Worm (Caenorhabditis elegans): ENCODE data around the gene srz-100.

Gene srz-100

ce11 chrV:16692988-16693387 is 38.7 kb upstream of the srz-100 start:
- TF ChIP-seq lin-14 (GFP tag; optimal IDR thresholded peaks at IDR 0.05): no peak
- no peak for TF ChIP-seq C04F5.9 (tag; optimal IDR thresholded peaks at IDR 0.05)
- TF ChIP-seq rnt-1 (tag; optimal IDR thresholded peaks at IDR 0.05): no peak
- no peak for TF ChIP-seq nhr-71 (tag; optimal IDR thresholded peaks at IDR 0.05)
- TF ChIP-seq ceh-90 (tag; optimal IDR thresholded peaks at IDR 0.05): no peak
- no peak for TF ChIP-seq mep-1 (tag; optimal IDR thresholded peaks at IDR 0.05)
- TF ChIP-seq fkh-10 (GFP tag; optimal IDR thresholded peaks at IDR 0.05): no peak
- no peak for TF ChIP-seq nhr-19 (GFP tag; conservative IDR thresholded peaks at IDR 0.05)
- peak; percentile 56 for TF ChIP-seq ceh-8 (GFP tag; optimal IDR thresholded peaks at IDR 0.05)

DNA sequence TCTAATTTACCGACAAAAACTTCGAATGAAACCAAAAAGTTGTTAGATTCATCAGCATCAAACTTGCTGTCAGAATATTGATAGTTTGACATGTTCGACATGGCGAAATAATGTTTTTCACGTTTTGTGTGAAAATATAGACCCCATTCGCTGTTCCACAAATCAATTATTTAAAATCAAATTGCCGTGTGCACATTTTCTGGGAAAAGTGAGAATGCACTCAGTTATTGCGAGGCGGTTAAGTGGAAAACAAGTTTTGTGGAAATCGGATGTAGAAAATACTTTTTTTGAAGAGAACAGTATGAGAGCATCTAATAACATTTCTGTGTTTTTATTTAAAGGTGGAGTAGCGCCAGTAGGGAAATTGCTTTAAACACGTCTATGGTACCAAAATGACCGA is 38.0 kb upstream of the srz-100 start, which contains the start of gene srw-42:
TSS of gene srw-42 (minus strand) at position 101 of the 400 bp plus-strand sequence.
- TF ChIP-seq snpc-4 (tag; optimal IDR thresholded peaks at IDR 0.05) (no peak), mab-9 (GFP tag; IDR thresholded peaks at IDR 0.05) (no peak), blmp-1 (tag; optimal IDR thresholded peaks at IDR 0.05) (no peak), unc-130 (tag; optimal IDR thresholded peaks at IDR 0.05) (no peak), fkh-10 (GFP tag; optimal IDR thresholded peaks at IDR 0.05) (no peak)

DNA sequence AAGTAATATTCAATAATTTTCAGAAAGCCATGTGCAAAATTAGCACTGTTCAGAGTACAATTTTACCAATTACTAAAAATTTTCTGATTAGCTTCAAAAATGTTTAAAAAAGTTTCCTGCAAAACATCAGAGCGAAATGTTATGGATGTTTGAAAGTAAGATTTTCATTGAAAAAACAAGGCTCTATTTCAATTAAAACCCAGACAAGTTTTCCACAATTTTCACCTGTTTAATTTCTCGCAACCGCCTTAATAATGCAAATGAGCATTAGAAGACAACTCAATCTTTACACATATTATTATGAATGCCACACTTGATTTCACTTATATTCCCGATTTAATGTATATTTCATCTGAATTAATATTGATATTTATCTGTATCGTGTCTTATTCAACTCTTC is 37.2 kb upstream of the srz-100 start, which contains the start of gene srz-101:
TSS of gene srz-101 (plus strand) at position 301 of the 400 bp plus-strand sequence.
- TF ChIP-seq aly-2 (tag; optimal IDR thresholded peaks at IDR 0.05): no peak
- TF ChIP-seq nhr-28 (tag; optimal IDR thresholded peaks at IDR 0.05): no peak
- no peak for TF ChIP-seq dpl-1 (GFP tag; optimal IDR thresholded peaks at IDR 0.05)
- no peak for TF ChIP-seq mab-9 (GFP tag; IDR thresholded peaks at IDR 0.05)
- no peak for TF ChIP-seq C34B4.2 (tag; optimal IDR thresholded peaks at IDR 0.05)
- TF ChIP-seq snu-23 (GFP tag; optimal IDR thresholded peaks at IDR 0.05): no peak
- no peak for TF ChIP-seq lin-14 (GFP tag; optimal IDR thresholded peaks at IDR 0.05)
- TF ChIP-seq C04F5.9 (tag; optimal IDR thresholded peaks at IDR 0.05): no peak
- TF ChIP-seq tbx-2 (tag; optimal IDR thresholded peaks at IDR 0.05): no peak
- TF ChIP-seq tlp-1 (tag; optimal IDR thresholded peaks at IDR 0.05): no peak
- TF ChIP-seq isw-1 (GFP tag; IDR thresholded peaks at IDR 0.05): no peak
- no peak for TF ChIP-seq alr-1 (tag; optimal IDR thresholded peaks at IDR 0.05; ENCODE audit: borderline replicate concordance)
- TF ChIP-seq Y116A8C.19 (tag; optimal IDR thresholded peaks at IDR 0.05; ENCODE audit: borderline replicate concordance): no peak
- no peak for TF ChIP-seq vab-15 (tag; optimal IDR thresholded peaks at IDR 0.05)
- no peak for TF ChIP-seq elt-3 (tag; optimal IDR thresholded peaks at IDR 0.05)

ce11 chrV:16695499-16695898 is 36.2 kb upstream of the srz-100 start:
- TF ChIP-seq aly-2 (tag; optimal IDR thresholded peaks at IDR 0.05) (no peak), dsc-1 (tag; optimal IDR thresholded peaks at IDR 0.05) (no peak), efl-1 (optimal IDR thresholded peaks at IDR 0.05) (no peak), efl-1 (GFP tag; optimal IDR thresholded peaks at IDR 0.05 in 1 of 2) (peak in 1 of 2 experiments; percentile 79), unc-98 (GFP tag; IDR thresholded peaks at IDR 0.05) (no peak)

DNA sequence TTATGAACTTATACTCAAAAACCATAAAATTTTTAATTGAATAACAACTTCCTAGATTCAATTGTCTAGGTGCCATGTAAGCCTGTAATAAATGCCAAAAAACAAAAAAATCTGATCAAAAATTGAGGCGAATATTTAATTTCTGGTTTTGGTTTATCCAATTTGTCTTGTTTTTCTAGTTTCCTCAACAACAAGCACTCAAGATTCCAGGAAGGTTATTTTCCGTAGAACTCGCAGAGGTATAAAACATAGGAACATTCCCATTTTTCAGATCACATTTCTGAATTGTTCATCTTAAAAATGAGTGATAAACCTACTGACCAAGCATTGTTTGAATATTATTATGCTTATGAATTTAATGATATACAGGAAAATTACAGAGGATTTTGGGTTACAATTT is 34.5 kb upstream of the srz-100 start, which contains the start of gene srw-41:
TSS of gene srw-41 (plus strand) at position 301 of the 400 bp plus-strand sequence.
- TF ChIP-seq dpl-1 (GFP tag; optimal IDR thresholded peaks at IDR 0.05): no peak
- no peak for TF ChIP-seq mep-1 (tag; optimal IDR thresholded peaks at IDR 0.05)
- no peak for TF ChIP-seq nhr-47 (tag; optimal IDR thresholded peaks at IDR 0.05)
- no peak for TF ChIP-seq fkh-10 (GFP tag; optimal IDR thresholded peaks at IDR 0.05)
- TF ChIP-seq ceh-82 (tag; optimal IDR thresholded peaks at IDR 0.05): no peak
- TF ChIP-seq hlh-17 (GFP tag; optimal IDR thresholded peaks at IDR 0.05; ENCODE audit: borderline replicate concordance): no peak
- no peak for TF ChIP-seq hpl-2 (GFP tag; optimal IDR thresholded peaks at IDR 0.05)
